Fruit fly (Drosophila melanogaster) whole organism, embryonic: Measurements from ENCODE around the gene CG31805.

Source experiments
- CG15696 ChIP-seq: fragments of 200-800 bp; sonication (Bioruptor generic); optimal IDR thresholded peaks from 2 replicates; lab custom pipeline; 2019; ENCODE audit warnings: missing biosample characterization, mild to moderate bottlenecking, missing genetic modification characterization, moderate library complexity
- CG2202 ChIP-seq: fragments of 200-800 bp; sonication (Bioruptor generic); optimal IDR thresholded peaks from 2 replicates; lab custom pipeline; 2018; ENCODE audit warnings: missing biosample characterization, mild to moderate bottlenecking, missing genetic modification characterization
- CG3065 ChIP-seq: fragments of 200-800 bp; sonication (Bioruptor generic); optimal IDR thresholded peaks from 2 replicates; lab custom pipeline; 2016; ENCODE audit warnings: missing biosample characterization, missing genetic modification characterization
- CG6254 ChIP-seq: fragments of 200-800 bp; sonication (Bioruptor generic); optimal IDR thresholded peaks from 3 replicates; lab custom pipeline; 2017; ENCODE audit warnings: mild to moderate bottlenecking, missing biosample characterization, missing genetic modification reagents, missing genetic modification characterization
- Mad ChIP-seq: fragments of 200-800 bp; sonication (Bioruptor generic); optimal IDR thresholded peaks from 2 replicates; lab custom pipeline; 2016; ENCODE audit warnings: missing biosample characterization, missing genetic modification characterization
- ewg ChIP-seq: fragments of 200-800 bp; sonication (Bioruptor generic); optimal IDR thresholded peaks from 3 replicates; lab custom pipeline; 2017; ENCODE audit warnings: mild to moderate bottlenecking, missing biosample characterization, missing genetic modification reagents, missing genetic modification characterization
- fd3F ChIP-seq: fragments of 200-800 bp; sonication (Bioruptor generic); optimal IDR thresholded peaks from 2 replicates; lab custom pipeline; 2018; ENCODE audit warnings: missing biosample characterization, mild to moderate bottlenecking, missing genetic modification characterization, moderate library complexity
- ftz-f1 ChIP-seq: fragments of 200-800 bp; sonication (Bioruptor generic); optimal IDR thresholded peaks from 2 replicates; lab custom pipeline; 2016; ENCODE audit warnings: missing biosample characterization, missing genetic modification characterization
- insv ChIP-seq, 2 experiments: fragments of 200-800 bp; sonication (Bioruptor generic); optimal IDR thresholded peaks; 3 replicates each; lab custom pipeline; 2016 to 2018; ENCODE audit warnings: missing biosample characterization in 2 of 2, missing genetic modification characterization in 2 of 2
- nmo ChIP-seq: fragments of 200-800 bp; sonication (Bioruptor generic); optimal IDR thresholded peaks from 2 replicates; lab custom pipeline; 2018; ENCODE audit warnings: missing biosample characterization, mild to moderate bottlenecking, missing genetic modification characterization, moderate library complexity
- rib ChIP-seq: fragments of 200-800 bp; sonication (Bioruptor generic); IDR thresholded peaks from 2 replicates; pipeline ENCODE4 v1.3.6; 2022; ENCODE audit warnings: missing biosample characterization, missing genetic modification characterization
- ro ChIP-seq: fragments of 200-800 bp; sonication (Bioruptor generic); IDR thresholded peaks from 2 replicates; pipeline ENCODE4 v1.3.6; 2022; ENCODE audit warnings: missing biosample characterization, missing genetic modification characterization
- schlank ChIP-seq: fragments of 200-800 bp; sonication (Bioruptor generic); optimal IDR thresholded peaks from 2 replicates; lab custom pipeline; 2018; ENCODE audit warnings: missing biosample characterization, mild to moderate bottlenecking, missing genetic modification characterization

DNA sequence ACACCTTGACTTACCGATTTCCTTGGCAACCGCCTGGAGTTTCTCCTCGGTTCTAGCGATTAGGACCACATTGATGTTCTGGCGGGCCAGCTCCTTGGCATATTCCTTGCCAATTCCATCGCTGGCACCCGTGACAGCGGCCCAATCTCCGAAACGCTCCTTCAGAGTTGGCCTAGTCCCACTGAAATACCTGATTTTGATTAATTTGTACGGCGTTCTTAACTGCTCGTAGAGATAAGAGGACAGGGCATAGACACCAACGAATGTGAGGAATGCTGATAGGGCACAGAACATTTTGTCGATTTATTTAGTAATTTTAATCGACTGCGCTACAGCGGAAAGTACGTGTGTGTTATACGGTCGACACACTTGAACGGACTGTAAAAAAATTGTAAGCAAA, 39.1 kb downstream of the CG31805 start, which contains the start of gene CG6012:
- TF ChIP-seq ewg (GFP tag; lab: Kevin White, UChicago) (no peak), ftz-f1 (GFP tag; lab: Kevin White, UChicago) (no peak), schlank (tag; lab: Kevin White, UChicago) (no peak), Mad (GFP tag; lab: Kevin White, UChicago) (no peak), CG6254 (GFP tag; lab: Kevin White, UChicago) (no peak), ro (GFP tag; lab: Robert Waterston, UW) (no peak), CG2202 (tag; lab: Kevin White, UChicago) (no peak), CG3065 (GFP tag; lab: Kevin White, UChicago) (no peak), insv (GFP tag; optimal IDR thresholded peaks at IDR 0.05; lab: Kevin White, UChicago) (no peak), fd3F (GFP tag; lab: Kevin White, UChicago) (no peak), rib (no peak), nmo (GFP tag; lab: Kevin White, UChicago) (no peak), CG15696 (no peak)
